Fruit fly (Drosophila melanogaster): ENCODE data around the gene Rpp14a.

- peak; percentile 85 for TF ChIP-seq CG6854 (GFP tag; optimal IDR thresholded peaks at IDR 0.05)
- no peak for TF ChIP-seq fd85E (GFP tag; optimal IDR thresholded peaks at IDR 0.05)
- peak; percentile 2 for TF ChIP-seq Eip93F (GFP tag; optimal IDR thresholded peaks at IDR 0.05)
- TF ChIP-seq achi (GFP tag; optimal IDR thresholded peaks at IDR 0.05), result peak; percentile 18
- TF ChIP-seq Ets96B (tag; optimal IDR thresholded peaks at IDR 0.05), result peak; percentile 46
- TF ChIP-seq Sox102F (GFP tag; optimal IDR thresholded peaks at IDR 0.05), result no peak
- TF ChIP-seq CG11902 (GFP tag; optimal IDR thresholded peaks at IDR 0.05), result no peak
Observed at dm6 chr3R:30013909-30014308, 42.8 kb upstream of the Rpp14a start.
